Worm (Caenorhabditis elegans) whole organism, L4 larva: ENCODE data around the gene K08H10.10.

ENCODE experiments used
- D1046.2 ChIP-seq: fragments of 200-800 bp; sonication (Bioruptor generic); IDR thresholded peaks from 2 replicates; pipeline ENCODE4 v1.3.6; 2022; ENCODE audit warnings: missing genetic modification characterization, missing compliant biosample characterization
- F26F4.8 ChIP-seq: fragments of 200-800 bp; sonication (Bioruptor generic); conservative IDR thresholded peaks from 2 replicates; pipeline ENCODE4 v1.3.6; 2022; ENCODE audit warnings: missing genetic modification characterization, missing compliant biosample characterization
- F37D6.2 ChIP-seq: sonication (generic microtip); optimal IDR thresholded peaks from 2 replicates; lab custom pipeline; 2016; ENCODE audit warnings: mild to moderate bottlenecking, missing genetic modification characterization, missing compliant biosample characterization
- T26A8.4 ChIP-seq: fragments of 200-800 bp; sonication (Bioruptor generic); IDR thresholded peaks from 2 replicates; pipeline ENCODE4 v1.3.6; 2022; ENCODE audit warnings: missing genetic modification characterization, missing compliant biosample characterization
- Y48G9A.11 ChIP-seq: fragments of 200-800 bp; sonication (Bioruptor generic); IDR thresholded peaks from 2 replicates; pipeline ENCODE4 v1.3.6; 2022; ENCODE audit warnings: missing genetic modification reagents, missing genetic modification characterization, missing compliant biosample characterization
- aha-1 ChIP-seq: fragments of 150-350 bp; peaks from one replicate; lab custom pipeline; 2014; ENCODE audit warnings: missing biosample characterization, missing genetic modification characterization
- aly-2 ChIP-seq: sonication (generic microtip); optimal IDR thresholded peaks from 2 replicates; lab custom pipeline; 2018; ENCODE audit warnings: missing biosample characterization, missing genetic modification characterization
- arid-1 ChIP-seq: fragments of 200-800 bp; sonication (Bioruptor generic); conservative IDR thresholded peaks from 2 replicates; pipeline ENCODE4 v1.3.6; 2022; ENCODE audit warnings: missing genetic modification reagents, missing genetic modification characterization, missing compliant biosample characterization
- ceh-20 ChIP-seq: fragments of 200-800 bp; sonication (Bioruptor generic); IDR thresholded peaks from 2 replicates; pipeline ENCODE4 v1.3.6; 2022; ENCODE audit warnings: missing genetic modification reagents, missing genetic modification characterization, missing compliant biosample characterization
- ces-1 ChIP-seq: fragments of 150-350 bp; sonication (generic microtip); optimal IDR thresholded peaks from 4 replicates; lab custom pipeline; 2014; ENCODE audit warnings: missing biosample characterization, missing genetic modification reagents, missing genetic modification characterization
- cey-2 ChIP-seq: sonication (generic microtip); optimal IDR thresholded peaks from 3 replicates; lab custom pipeline; 2017; ENCODE audit warnings: missing genetic modification characterization, mild to moderate bottlenecking, missing compliant biosample characterization, antibody characterized with exemption, borderline replicate concordance; ENCODE audit not compliant: insufficient read depth
- daf-16 ChIP-seq, 3 experiments: sonication (generic microtip); optimal IDR thresholded peaks; 2 replicates each; lab custom pipeline; 2016 to 2017; ENCODE audit warnings: missing genetic modification characterization in 3 of 3, missing genetic modification reagents in 3 of 3, mild to moderate bottlenecking in 2 of 3, missing compliant biosample characterization in 2 of 3, missing biosample characterization in 1 of 3, moderate library complexity in 1 of 3
- daf-8 ChIP-seq: fragments of 200-800 bp; sonication (Bioruptor generic); IDR thresholded peaks from 2 replicates; pipeline ENCODE4 v1.3.6; 2022; ENCODE audit warnings: missing genetic modification characterization, missing compliant biosample characterization
- dmd-6 ChIP-seq: fragments of 200-800 bp; sonication (Bioruptor generic); IDR thresholded peaks from 2 replicates; pipeline ENCODE4 v1.3.6; 2022; ENCODE audit warnings: missing genetic modification reagents, missing genetic modification characterization, missing compliant biosample characterization
- dmd-9 ChIP-seq: fragments of 200-800 bp; sonication (Bioruptor generic); IDR thresholded peaks from 2 replicates; pipeline ENCODE4 v1.3.6; 2022; ENCODE audit warnings: missing genetic modification reagents, missing genetic modification characterization, missing compliant biosample characterization
- duxl-1 ChIP-seq: sonication (generic microtip); optimal IDR thresholded peaks from 2 replicates; lab custom pipeline; 2016; ENCODE audit warnings: mild to moderate bottlenecking, missing genetic modification characterization, moderate library complexity, missing compliant biosample characterization; ENCODE audit not compliant: poor library complexity
- egl-27 ChIP-seq: sonication (generic microtip); optimal IDR thresholded peaks from 3 replicates; lab custom pipeline; 2017; ENCODE audit warnings: missing biosample characterization, missing genetic modification reagents, missing genetic modification characterization
- fkh-10 ChIP-seq: fragments of 150-350 bp; optimal IDR thresholded peaks from 2 replicates; lab custom pipeline; 2014; ENCODE audit warnings: missing biosample characterization, missing genetic modification reagents, missing genetic modification characterization
- gei-8 ChIP-seq: fragments of 200-800 bp; sonication (Bioruptor generic); optimal IDR thresholded peaks from 2 replicates; lab custom pipeline; 2018; ENCODE audit warnings: mild to moderate bottlenecking, missing genetic modification characterization, missing compliant biosample characterization
- hif-1 ChIP-seq, 2 experiments: sonication (generic microtip); optimal IDR thresholded peaks; 2 replicates each; lab custom pipeline; 2016 to 2017; ENCODE audit warnings: missing compliant biosample characterization in 2 of 2, missing genetic modification characterization in 2 of 2, missing genetic modification reagents in 2 of 2, missing genotype in 2 of 2, mild to moderate bottlenecking in 1 of 2
- hlh-11 ChIP-seq: fragments of 200-800 bp; sonication (Bioruptor generic); optimal IDR thresholded peaks from 2 replicates; lab custom pipeline; 2018; ENCODE audit warnings: mild to moderate bottlenecking, missing genetic modification characterization, missing compliant biosample characterization
- hmg-1.1 ChIP-seq: fragments of 200-800 bp; sonication (Bioruptor generic); IDR thresholded peaks from 2 replicates; pipeline ENCODE4 v1.3.6; 2022; ENCODE audit warnings: missing genetic modification reagents, missing genetic modification characterization, missing compliant biosample characterization
- jun-1 ChIP-seq: fragments of 150-350 bp; optimal IDR thresholded peaks from 2 replicates; lab custom pipeline; 2014; ENCODE audit warnings: missing biosample characterization, missing genetic modification reagents, missing genetic modification characterization
- lin-13 ChIP-seq: fragments of 150-350 bp; optimal IDR thresholded peaks from 2 replicates; lab custom pipeline; 2014; ENCODE audit warnings: missing biosample characterization, missing genetic modification reagents, missing genetic modification characterization
- lin-38 ChIP-seq: fragments of 200-800 bp; sonication (Bioruptor generic); IDR thresholded peaks from 2 replicates; pipeline ENCODE4 v1.3.6; 2022; ENCODE audit warnings: missing genetic modification reagents, missing genetic modification characterization, missing compliant biosample characterization
- lin-39 ChIP-seq: fragments of 150-350 bp; optimal IDR thresholded peaks from 2 replicates; lab custom pipeline; 2014; ENCODE audit warnings: missing biosample characterization, missing genetic modification reagents, missing genetic modification characterization
- lir-3 ChIP-seq: sonication (generic microtip); optimal IDR thresholded peaks from 2 replicates; lab custom pipeline; 2016; ENCODE audit warnings: mild to moderate bottlenecking, missing genetic modification characterization, missing compliant biosample characterization
- madf-5 ChIP-seq, 2 experiments: fragments of 200-800 bp; sonication (Bioruptor generic); IDR thresholded peaks; 2 replicates each; pipeline ENCODE4 v1.3.6; 2022; ENCODE audit warnings: missing compliant biosample characterization in 2 of 2, missing genetic modification characterization in 2 of 2
- madf-9 ChIP-seq: fragments of 200-800 bp; sonication (Bioruptor generic); conservative IDR thresholded peaks from 2 replicates; pipeline ENCODE4 v1.3.6; 2022; ENCODE audit warnings: missing genetic modification reagents, missing genetic modification characterization, missing compliant biosample characterization
- nhr-102 ChIP-seq: sonication (generic microtip); optimal IDR thresholded peaks from 2 replicates; lab custom pipeline; 2016; ENCODE audit warnings: mild to moderate bottlenecking, missing genetic modification characterization, moderate library complexity, missing compliant biosample characterization
- nhr-111 ChIP-seq: fragments of 200-800 bp; sonication (Bioruptor generic); optimal IDR thresholded peaks from 2 replicates; lab custom pipeline; 2018; ENCODE audit warnings: mild to moderate bottlenecking, missing genetic modification characterization, missing compliant biosample characterization
- nhr-237 ChIP-seq: sonication (generic microtip); optimal IDR thresholded peaks from 2 replicates; lab custom pipeline; 2017; ENCODE audit warnings: missing biosample characterization, missing genetic modification characterization
- nhr-42 ChIP-seq: fragments of 200-800 bp; sonication (Bioruptor generic); IDR thresholded peaks from 2 replicates; pipeline ENCODE4 v1.3.6; 2022; ENCODE audit warnings: missing genetic modification characterization, missing compliant biosample characterization
- nhr-48 ChIP-seq: sonication (generic microtip); optimal IDR thresholded peaks from 2 replicates; lab custom pipeline; 2016; ENCODE audit warnings: mild to moderate bottlenecking, missing genetic modification characterization, missing compliant biosample characterization
- nhr-77 ChIP-seq: fragments of 150-350 bp; optimal IDR thresholded peaks from 2 replicates; lab custom pipeline; 2014; ENCODE audit warnings: missing biosample characterization, missing genetic modification characterization
- sdz-12 ChIP-seq: fragments of 200-800 bp; sonication (Bioruptor generic); optimal IDR thresholded peaks from 2 replicates; lab custom pipeline; 2018; ENCODE audit warnings: mild to moderate bottlenecking, missing genetic modification characterization, missing compliant biosample characterization
- spr-1 ChIP-seq: sonication (generic microtip); optimal IDR thresholded peaks from 2 replicates; lab custom pipeline; 2016; ENCODE audit warnings: mild to moderate bottlenecking, missing genetic modification characterization, missing compliant biosample characterization
- spr-3 ChIP-seq: fragments of 200-800 bp; sonication (Bioruptor generic); optimal IDR thresholded peaks from 2 replicates; lab custom pipeline; 2018; ENCODE audit warnings: mild to moderate bottlenecking, missing genetic modification characterization, missing compliant biosample characterization
- tra-1 ChIP-seq: fragments of 200-800 bp; sonication (Bioruptor generic); IDR thresholded peaks from 2 replicates; pipeline ENCODE4 v1.3.6; 2022; ENCODE audit warnings: missing genetic modification reagents, missing genetic modification characterization, missing compliant biosample characterization
- unc-130 ChIP-seq: sonication (generic microtip); optimal IDR thresholded peaks from 2 replicates; lab custom pipeline; 2016; ENCODE audit warnings: missing genetic modification reagents, missing genetic modification characterization, missing compliant biosample characterization
- unc-39 ChIP-seq: sonication (generic microtip); optimal IDR thresholded peaks from 2 replicates; lab custom pipeline; 2017; ENCODE audit warnings: missing biosample characterization, missing genetic modification characterization
- unc-62 ChIP-seq, 3 experiments: fragments of 150-350 bp in 1 of 3; sonication (generic microtip); optimal IDR thresholded peaks in 2 of 3; peaks in 1 of 3; 1 replicate in 1 of 3; 2 replicates in 2 of 3; lab custom pipeline; 2014 to 2017; ENCODE audit warnings: missing biosample characterization in 3 of 3, missing genetic modification characterization in 3 of 3, missing genetic modification reagents in 3 of 3, missing genotype in 1 of 3
- zag-1 ChIP-seq: fragments of 150-350 bp; optimal IDR thresholded peaks from 2 replicates; lab custom pipeline; 2014; ENCODE audit warnings: missing biosample characterization, missing genetic modification characterization
- zfp-2 ChIP-seq: sonication (generic microtip); optimal IDR thresholded peaks from 2 replicates; lab custom pipeline; 2016; ENCODE audit warnings: mild to moderate bottlenecking, missing genetic modification characterization, missing compliant biosample characterization

Gene K08H10.10

DNA sequence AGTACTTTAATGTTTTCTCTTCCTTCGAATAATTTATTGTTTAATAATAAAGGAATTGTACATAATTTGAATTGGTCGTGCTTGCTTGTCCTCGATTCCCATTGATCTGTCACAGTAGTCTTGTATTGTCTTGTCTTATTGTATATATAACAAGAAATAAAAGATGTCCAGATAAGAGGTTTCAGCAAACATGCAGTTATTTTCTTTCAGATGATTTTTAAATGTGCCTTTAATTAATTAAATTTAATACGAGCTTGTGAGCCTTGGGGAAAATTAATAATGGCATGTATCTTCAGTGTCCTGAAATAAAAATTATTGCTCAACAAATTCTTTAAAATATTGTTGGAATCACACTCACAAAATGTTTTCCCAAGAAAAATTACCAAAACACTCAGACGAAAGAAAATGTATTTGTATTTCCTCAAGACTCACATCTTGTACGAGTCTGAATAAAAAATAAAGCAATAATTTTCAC lies 22.2 kb downstream of the K08H10.10 start (continued):
- TF ChIP-seq spr-1 (tag; lab: Kevin White, UChicago) (no peak), lin-38 (GFP tag; lab: Robert Waterston, UW) (peak; percentile 46), unc-39 (tag; lab: Kevin White, UChicago) (no peak), hif-1 (tag; optimal IDR thresholded peaks at IDR 0.05; lab: Kevin White, UChicago) (no peak), arid-1 (GFP tag; lab: Robert Waterston, UW) (no peak), nhr-102 (tag; lab: Kevin White, UChicago) (no peak), nhr-48 (no peak), sdz-12 (no peak), ceh-20 (GFP tag; lab: Robert Waterston, UW) (no peak), gei-8 (peak; percentile 2), lin-39 (tag; lab: Kevin White, UChicago) (no peak), tra-1 (GFP tag; lab: Robert Waterston, UW) (no peak), aha-1 (tag; lab: Kevin White, UChicago) (no peak), lin-13 (GFP tag; lab: Kevin White, UChicago) (no peak)
- TF ChIP-seq, all 104 proteins: peak for 6

DNA sequence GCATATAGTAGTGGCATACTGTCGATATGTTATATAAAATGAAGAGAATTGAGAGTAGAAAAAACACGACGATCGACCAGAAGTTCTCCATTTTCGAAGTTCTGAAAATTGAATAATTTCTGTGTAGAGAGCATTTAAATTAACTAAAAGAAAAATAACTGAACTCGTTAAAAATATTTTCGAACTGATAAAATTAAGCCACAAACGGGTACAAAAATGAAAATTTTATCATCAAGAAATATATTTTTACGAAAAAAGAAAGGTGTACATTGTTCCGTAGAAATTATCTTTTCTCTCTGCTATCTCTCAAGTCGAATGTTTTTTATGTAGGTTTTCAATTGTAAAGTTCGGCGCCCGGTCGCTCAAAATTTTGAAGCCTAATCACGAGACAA lies 30.1 kb downstream of the K08H10.10 start, which contains the start of gene acl-2:
Gene acl-2, minus strand, starts transcription at position 101 of the 392 bp plus-strand sequence.
- TF ChIP-seq tra-1 (GFP tag; lab: Robert Waterston, UW) = no peak
- no peak for TF ChIP-seq daf-16 (GFP tag; optimal IDR thresholded peaks at IDR 0.05; lab: Kevin White, UChicago)
- TF ChIP-seq daf-16 (tag; optimal IDR thresholded peaks at IDR 0.05; lab: Kevin White, UChicago) = peak; percentile 46
- no peak for TF ChIP-seq nhr-237 (tag; lab: Kevin White, UChicago)
- peak in 1 of 2 experiments; percentile 42 for TF ChIP-seq unc-62 (GFP tag; optimal IDR thresholded peaks at IDR 0.05 in 1 of 2; lab: Kevin White, UChicago)
- no peak for TF ChIP-seq unc-62 (tag; optimal IDR thresholded peaks at IDR 0.05; lab: Kevin White, UChicago)
- TF ChIP-seq lin-13 (GFP tag; lab: Kevin White, UChicago) = peak; percentile 4
- TF ChIP-seq nhr-77 = no peak

DNA sequence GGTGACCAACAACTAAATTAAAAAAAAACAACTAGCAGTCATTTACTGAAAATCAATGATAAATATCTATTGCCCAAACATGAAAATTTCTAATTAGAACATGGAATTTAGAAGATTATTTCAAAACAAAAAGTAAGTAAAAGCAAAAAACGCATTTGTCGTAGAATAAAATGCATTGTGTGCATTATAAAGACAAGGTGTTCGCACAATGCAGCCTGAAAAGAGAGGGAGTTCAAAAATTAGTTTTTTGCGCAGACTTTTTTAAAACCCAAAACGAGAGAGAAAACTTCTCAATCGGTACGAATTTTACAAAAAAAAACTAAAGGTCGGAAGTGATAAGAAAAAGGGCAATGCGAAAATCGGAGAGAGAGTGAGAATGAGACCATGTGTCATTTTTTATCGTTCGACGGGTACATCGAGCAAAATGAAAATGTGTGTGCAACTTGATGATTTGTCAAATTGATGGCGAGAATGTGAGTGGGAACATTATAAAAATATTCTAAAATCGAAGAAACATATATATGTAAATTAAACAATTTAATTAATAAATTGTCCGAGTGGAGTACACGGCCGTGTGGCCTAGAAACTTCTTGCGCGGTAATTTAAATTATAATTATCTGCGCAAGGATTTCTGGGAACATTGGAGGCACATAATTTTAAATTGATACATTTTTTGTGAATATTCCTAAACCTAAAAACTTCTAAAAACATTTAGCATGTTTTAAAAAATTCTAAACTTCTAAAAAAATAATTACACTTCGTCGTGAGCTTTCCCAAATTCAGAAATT lies 30.7 kb downstream of the K08H10.10 start:
- TF ChIP-seq zfp-2 = no peak
- TF ChIP-seq madf-5 (GFP tag; IDR thresholded peaks at IDR 0.05; lab: Robert Waterston, UW) = no peak
- no peak for TF ChIP-seq lin-13 (GFP tag; lab: Kevin White, UChicago)
- TF ChIP-seq cey-2 (tag; lab: Kevin White, UChicago) = no peak
- TF ChIP-seq Y48G9A.11 = no peak
- no peak for TF ChIP-seq madf-9
- TF ChIP-seq dmd-6 (GFP tag; lab: Robert Waterston, UW) = peak; percentile 82
- no peak for TF ChIP-seq zag-1 (tag; lab: Kevin White, UChicago)
- no peak for TF ChIP-seq unc-130 (GFP tag; lab: Kevin White, UChicago)
- no peak for TF ChIP-seq jun-1
- no peak for TF ChIP-seq ceh-20 (GFP tag; lab: Robert Waterston, UW)
- TF ChIP-seq F26F4.8 (GFP tag; lab: Robert Waterston, UW) = no peak
- TF ChIP-seq D1046.2 (GFP tag; lab: Robert Waterston, UW) = no peak
- TF ChIP-seq nhr-42 (GFP tag; lab: Robert Waterston, UW) = no peak
- TF ChIP-seq hmg-1.1 = no peak
- TF ChIP-seq ces-1 (GFP tag; lab: Kevin White, UChicago) = no peak
- no peak for TF ChIP-seq sdz-12
- no peak for TF ChIP-seq daf-16 (GFP tag; optimal IDR thresholded peaks at IDR 0.05; lab: Kevin White, UChicago)
- no peak for TF ChIP-seq daf-16 (tag; optimal IDR thresholded peaks at IDR 0.05; lab: Kevin White, UChicago)
- no peak for TF ChIP-seq egl-27 (tag; lab: Kevin White, UChicago)
- TF ChIP-seq hlh-11 (tag; lab: Kevin White, UChicago) = peak; percentile 54
- TF ChIP-seq duxl-1 (tag; lab: Kevin White, UChicago) = no peak
- TF ChIP-seq aly-2 (tag; lab: Kevin White, UChicago) = no peak
- no peak for TF ChIP-seq lir-3 (tag; lab: Kevin White, UChicago)
- no peak for TF ChIP-seq fkh-10 (GFP tag; lab: Kevin White, UChicago)
- TF ChIP-seq nhr-111 (GFP tag; lab: Kevin White, UChicago) = no peak
- no peak for TF ChIP-seq daf-8 (GFP tag; lab: Robert Waterston, UW)
- TF ChIP-seq dmd-9 = no peak
- no peak for TF ChIP-seq T26A8.4
- no peak for TF ChIP-seq lin-38 (GFP tag; lab: Robert Waterston, UW)
- TF ChIP-seq spr-3 (GFP tag; lab: Kevin White, UChicago) = no peak
- TF ChIP-seq F37D6.2 (tag; lab: Kevin White, UChicago) = no peak
